Fruit fly (Drosophila melanogaster): Measurements from ENCODE around the gene CG8065.

The CG8065 gene

DNA sequence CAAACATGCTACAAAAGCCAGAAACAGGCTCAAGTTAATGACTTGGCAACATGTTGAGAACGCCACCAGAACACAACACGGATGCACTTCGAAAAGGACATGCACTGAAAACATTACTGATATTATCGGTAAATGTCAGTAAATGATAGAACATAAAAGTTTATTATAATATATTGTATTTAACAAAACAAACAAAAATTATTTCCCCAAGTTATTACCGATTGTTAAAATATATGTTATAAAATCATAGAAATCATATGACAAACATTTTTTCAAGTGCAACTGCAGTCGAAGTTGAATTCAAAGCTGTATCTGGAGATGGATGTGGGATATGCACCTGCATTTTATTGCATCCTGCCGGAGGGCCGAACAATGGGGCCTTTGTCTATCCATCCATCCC lies 32.1 kb downstream of the CG8065 start (continued):
- no peak for TF ChIP-seq CG6276 (GFP tag; optimal IDR thresholded peaks at IDR 0.05)
- TF ChIP-seq CG6163 (GFP tag; IDR thresholded peaks at IDR 0.05) = no peak
- no peak for TF ChIP-seq cyc (GFP tag; optimal IDR thresholded peaks at IDR 0.05)
- TF ChIP-seq acj6 (GFP tag; optimal IDR thresholded peaks at IDR 0.05) = peak; percentile 22
- no peak for TF ChIP-seq CG11902 (GFP tag; optimal IDR thresholded peaks at IDR 0.05)
- no peak for TF ChIP-seq Hr39 (GFP tag; optimal IDR thresholded peaks at IDR 0.05)
- no peak for TF ChIP-seq Eip93F (GFP tag; optimal IDR thresholded peaks at IDR 0.05)
- TF ChIP-seq CG6854 (GFP tag; optimal IDR thresholded peaks at IDR 0.05) = no peak
- peak; percentile 3 for TF ChIP-seq CG6792 (GFP tag; optimal IDR thresholded peaks at IDR 0.05)
- TF ChIP-seq dsx (GFP tag; optimal IDR thresholded peaks at IDR 0.05; ENCODE audit: poor library complexity, severe bottlenecking) = no peak
- peak; percentile 18 for TF ChIP-seq CG32006 (GFP tag; optimal IDR thresholded peaks at IDR 0.05)
- TF ChIP-seq salr (GFP tag; optimal IDR thresholded peaks at IDR 0.05) = no peak
- no peak for TF ChIP-seq CG3919 (GFP tag; optimal IDR thresholded peaks at IDR 0.05)
- TF ChIP-seq Hr38 (GFP tag; optimal IDR thresholded peaks at IDR 0.05) = no peak
- TF ChIP-seq Sox102F (GFP tag; optimal IDR thresholded peaks at IDR 0.05) = peak; percentile 3
- TF ChIP-seq CG11762 (GFP tag; optimal IDR thresholded peaks at IDR 0.05; ENCODE audit: insufficient read depth) = no peak
- no peak for TF ChIP-seq CG31627 (GFP tag; optimal IDR thresholded peaks at IDR 0.05)
- no peak for TF ChIP-seq CG6808 (GFP tag; optimal IDR thresholded peaks at IDR 0.05)
- TF ChIP-seq Eip78C (GFP tag) = peak; percentile 62
- peak; percentile 9 for TF ChIP-seq CG1621 (tag; optimal IDR thresholded peaks at IDR 0.05)
- TF ChIP-seq eg (GFP tag; IDR thresholded peaks at IDR 0.05) = no peak
- peak; percentile 40 for TF ChIP-seq achi (GFP tag; optimal IDR thresholded peaks at IDR 0.05)
- TF ChIP-seq fd59A (GFP tag; optimal IDR thresholded peaks at IDR 0.05) = no peak
- TF ChIP-seq fd85E (GFP tag; optimal IDR thresholded peaks at IDR 0.05) = no peak
- no peak for TF ChIP-seq Blimp-1 (GFP tag; optimal IDR thresholded peaks at IDR 0.05)
- TF ChIP-seq CG8319 (GFP tag; optimal IDR thresholded peaks at IDR 0.05) = no peak
- TF ChIP-seq CG9139 (GFP tag; optimal IDR thresholded peaks at IDR 0.05) = no peak
- peak; percentile 22 for TF ChIP-seq CG8632 (GFP tag; optimal IDR thresholded peaks at IDR 0.05)
- TF ChIP-seq ss (GFP tag; optimal IDR thresholded peaks at IDR 0.05) = no peak
- no peak for TF ChIP-seq net (GFP tag; optimal IDR thresholded peaks at IDR 0.05)
- TF ChIP-seq vri (GFP tag; optimal IDR thresholded peaks at IDR 0.05) = no peak

DNA sequence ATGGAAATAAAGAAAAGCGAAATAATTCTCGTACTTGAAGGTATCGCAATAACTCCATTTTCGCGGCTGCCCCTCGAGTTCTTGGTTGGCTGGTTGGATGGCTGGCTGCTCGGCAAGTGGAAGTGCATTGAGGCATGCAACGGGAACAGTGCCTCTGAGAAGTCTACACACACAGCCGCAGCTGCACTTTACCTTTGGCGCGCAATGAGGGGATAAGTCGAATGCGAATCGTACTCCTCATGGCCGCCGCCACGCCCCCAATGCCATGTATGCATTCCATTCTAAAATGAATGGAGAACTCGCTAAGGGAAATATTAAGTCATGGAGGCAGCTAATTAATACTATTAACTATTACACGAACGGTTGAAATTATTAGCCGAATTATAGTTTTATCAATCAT lies 34.4 kb downstream of the CG8065 start:
- no peak for TF ChIP-seq CG4318 (GFP tag; optimal IDR thresholded peaks at IDR 0.05)

DNA sequence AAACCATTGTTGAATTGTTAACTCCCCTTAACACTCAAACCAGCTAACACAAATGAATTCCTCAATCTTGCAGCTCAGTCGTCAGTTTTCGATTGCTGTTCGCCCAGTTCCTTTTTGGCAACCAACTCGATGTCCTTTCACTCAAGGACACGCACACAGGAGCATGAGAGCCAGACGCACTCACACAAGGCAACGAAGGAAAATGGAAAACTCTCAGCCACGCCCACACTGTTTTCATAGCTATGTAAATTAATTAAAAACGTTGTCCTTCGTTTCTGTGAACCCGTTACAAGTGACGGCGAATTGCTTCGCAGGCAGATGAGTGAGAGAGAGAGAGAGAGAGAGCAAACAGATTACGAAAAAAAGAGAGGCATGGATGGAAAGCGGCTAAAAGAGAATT lies 38.7 kb downstream of the CG8065 start:
- TF ChIP-seq Eip78C (GFP tag) = peak; percentile 16
- no peak for TF ChIP-seq CG1621 (tag; optimal IDR thresholded peaks at IDR 0.05)
- no peak for TF ChIP-seq CG3032 (tag; optimal IDR thresholded peaks at IDR 0.05)

DNA sequence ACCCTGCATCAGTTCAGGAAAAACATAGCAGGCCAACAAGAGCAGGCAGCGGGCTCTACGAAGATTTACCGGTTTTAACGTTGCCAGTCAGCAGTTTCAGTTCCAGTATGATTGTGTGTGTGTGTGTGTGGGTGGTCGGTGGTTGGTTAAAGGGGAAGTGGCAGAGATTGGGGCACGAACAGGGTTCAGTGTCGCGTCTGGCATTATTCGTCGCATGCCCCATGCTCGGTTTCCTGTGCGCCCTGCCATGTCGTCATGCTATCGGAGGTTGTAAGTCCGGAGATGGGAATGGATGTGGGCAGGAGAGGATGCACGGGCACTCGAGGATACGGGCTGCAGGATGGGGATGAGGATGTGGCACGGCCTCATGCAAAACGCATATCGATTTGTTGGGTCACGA lies 43.3 kb downstream of the CG8065 start:
- TF ChIP-seq esn (GFP tag; optimal IDR thresholded peaks at IDR 0.05) (no peak), dac (GFP tag; optimal IDR thresholded peaks at IDR 0.05) (no peak), CG1621 (tag; optimal IDR thresholded peaks at IDR 0.05) (no peak), CG3919 (GFP tag; optimal IDR thresholded peaks at IDR 0.05) (no peak), CG15336 (GFP tag; IDR thresholded peaks at IDR 0.05) (no peak), ss (GFP tag; optimal IDR thresholded peaks at IDR 0.05) (peak; percentile 13 to 34), CG10631 (GFP tag; optimal IDR thresholded peaks at IDR 0.05) (no peak), CG6163 (GFP tag; IDR thresholded peaks at IDR 0.05) (0 out of 3 replicates have a peak, but pooled peaks have one; percentile 25), Eip78C (GFP tag) (peak; percentile 57)

Measured in whole organism, prepupa.